Worm (Caenorhabditis elegans) whole organism, young adult: ENCODE data around the gene chil-25.

ENCODE experiments used
- F10E7.11 ChIP-seq: sonication (generic microtip); optimal IDR thresholded peaks from 2 replicates; lab custom pipeline; 2017; ENCODE audit warnings: mild to moderate bottlenecking, missing genetic modification characterization, moderate library complexity, missing compliant biosample characterization
- F22D6.2 ChIP-seq: sonication (generic microtip); optimal IDR thresholded peaks from 2 replicates; lab custom pipeline; 2016; ENCODE audit warnings: mild to moderate bottlenecking, missing genetic modification characterization, missing compliant biosample characterization
- Y56A3A.18 ChIP-seq: fragments of 200-800 bp; sonication (Bioruptor generic); IDR thresholded peaks from 2 replicates; pipeline ENCODE4 v1.3.6; 2022; ENCODE audit warnings: missing genetic modification reagents, missing genetic modification characterization, missing compliant biosample characterization
- Y67H2A.10 ChIP-seq: fragments of 200-800 bp; sonication (Bioruptor generic); conservative IDR thresholded peaks from 2 replicates; pipeline ENCODE4 v1.3.6; 2022; ENCODE audit warnings: missing genetic modification reagents, missing genetic modification characterization, missing compliant biosample characterization
- akir-1 ChIP-seq: fragments of 200-800 bp; sonication (Bioruptor generic); optimal IDR thresholded peaks from 2 replicates; lab custom pipeline; 2018; ENCODE audit warnings: mild to moderate bottlenecking, missing genetic modification characterization, moderate library complexity, missing compliant biosample characterization
- ama-1 ChIP-seq, 3 experiments: fragments of 150-350 bp in 1 of 3; sonication (generic microtip) in 2 of 3; optimal IDR thresholded peaks; 2 replicates each; lab custom pipeline; 2014 to 2018; ENCODE audit warnings: missing biosample characterization in 2 of 3, missing genetic modification characterization in 2 of 3, missing genetic modification reagents in 2 of 3
- ccch-3 ChIP-seq: fragments of 200-800 bp; sonication (Bioruptor generic); optimal IDR thresholded peaks from 2 replicates; lab custom pipeline; 2018; ENCODE audit warnings: mild to moderate bottlenecking, missing genetic modification characterization, missing compliant biosample characterization
- hmg-20 ChIP-seq: fragments of 200-800 bp; sonication (Bioruptor generic); IDR thresholded peaks from 2 replicates; pipeline ENCODE4 v1.3.6; 2022; ENCODE audit warnings: missing genetic modification reagents, missing genetic modification characterization, missing compliant biosample characterization
- mxl-1 ChIP-seq: sonication (generic microtip); optimal IDR thresholded peaks from 2 replicates; lab custom pipeline; 2016; ENCODE audit warnings: missing genetic modification characterization, missing compliant biosample characterization
- tbp1 ChIP-seq: fragments of 200-800 bp; sonication (Bioruptor generic); optimal IDR thresholded peaks from 2 replicates; lab custom pipeline; 2018; ENCODE audit warnings: mild to moderate bottlenecking, missing genetic modification characterization, missing compliant biosample characterization
- unc-62 ChIP-seq: fragments of 150-350 bp; optimal IDR thresholded peaks from 2 replicates; lab custom pipeline; 2014; ENCODE audit warnings: missing biosample characterization, missing genetic modification reagents, missing genetic modification characterization
- zfh-2 ChIP-seq: fragments of 200-800 bp; sonication (Bioruptor generic); conservative IDR thresholded peaks from 2 replicates; pipeline ENCODE4 v1.3.6; 2022; ENCODE audit warnings: missing genetic modification reagents, missing genetic modification characterization, missing compliant biosample characterization

DNA sequence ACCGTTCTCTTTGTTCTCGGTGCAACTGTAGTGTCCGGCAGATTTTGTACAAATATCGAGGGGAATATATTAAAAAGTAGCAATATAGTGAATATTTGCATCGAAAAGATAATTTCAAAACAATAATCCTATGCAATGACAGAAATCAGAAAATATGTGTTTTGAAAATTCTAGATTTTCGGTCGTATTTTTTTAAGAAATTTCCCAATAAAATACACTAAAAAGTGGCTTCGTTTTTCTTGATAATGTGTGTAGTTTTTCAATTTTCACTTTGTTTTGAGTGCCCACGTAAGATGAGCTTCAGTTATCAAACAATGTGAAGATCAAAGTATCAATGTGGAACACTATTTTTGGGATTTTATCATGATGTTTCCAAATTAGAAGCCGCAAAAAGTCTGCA, 42.6 kb upstream of the chil-25 start, which contains the start of gene gcy-1:
- TF ChIP-seq F10E7.11 (tag; lab: Kevin White, UChicago) (no peak), unc-62 (GFP tag; lab: Kevin White, UChicago) (no peak), akir-1 (GFP tag; lab: Kevin White, UChicago) (no peak), hmg-20 (no peak), tbp1 (GFP tag; lab: Kevin White, UChicago) (no peak), ama-1 (optimal IDR thresholded peaks at IDR 0.05; lab: Kevin White, UChicago) (no peak), ama-1 (GFP tag; optimal IDR thresholded peaks at IDR 0.05; lab: Kevin White, UChicago) (no peak), Y56A3A.18 (no peak), zfh-2 (GFP tag; lab: Robert Waterston, UW) (no peak), ccch-3 (GFP tag; lab: Kevin White, UChicago) (no peak), Y67H2A.10 (GFP tag; lab: Robert Waterston, UW) (no peak), F22D6.2 (tag; lab: Kevin White, UChicago) (no peak), mxl-1 (tag; lab: Kevin White, UChicago) (no peak)
